Fruit fly (Drosophila melanogaster) whole organism, embryonic: Measurements from ENCODE around the gene CG10467.

Experiments used
- Aef1 ChIP-seq: fragments of 200-800 bp; sonication (Bioruptor generic); IDR thresholded peaks from 3 replicates; pipeline ENCODE4 v1.3.6; 2022; ENCODE audit warnings: missing biosample characterization, missing genetic modification characterization
- CG10366 ChIP-seq: fragments of 200-800 bp; sonication (Bioruptor generic); IDR thresholded peaks from 2 replicates; pipeline ENCODE4 v1.3.6; 2022; ENCODE audit warnings: missing biosample characterization, missing genetic modification characterization
- CG11085 ChIP-seq: fragments of 200-800 bp; sonication (Bioruptor generic); IDR thresholded peaks from 2 replicates; pipeline ENCODE4 v1.3.6; 2022; ENCODE audit warnings: missing biosample characterization, missing genetic modification characterization
- CG12155 ChIP-seq: fragments of 200-800 bp; sonication (Bioruptor generic); optimal IDR thresholded peaks from 3 replicates; lab custom pipeline; 2016; ENCODE audit warnings: missing biosample characterization, missing genetic modification characterization
- CG12236 ChIP-seq: fragments of 200-800 bp; sonication (Bioruptor generic); optimal IDR thresholded peaks from 2 replicates; lab custom pipeline; 2016; ENCODE audit warnings: missing biosample characterization, missing genetic modification characterization
- CG12299 ChIP-seq: fragments of 200-800 bp; sonication (Bioruptor generic); optimal IDR thresholded peaks from 2 replicates; lab custom pipeline; 2018; ENCODE audit warnings: missing biosample characterization, mild to moderate bottlenecking, missing genetic modification characterization
- CG12391 ChIP-seq: fragments of 200-800 bp; sonication (Bioruptor generic); optimal IDR thresholded peaks from 3 replicates; lab custom pipeline; 2018; ENCODE audit warnings: missing biosample characterization, mild to moderate bottlenecking, missing genetic modification characterization, moderate library complexity
- CG12942 ChIP-seq: fragments of 200-800 bp; sonication (Bioruptor generic); optimal IDR thresholded peaks from 3 replicates; lab custom pipeline; 2016; ENCODE audit warnings: missing biosample characterization, missing genetic modification characterization
- CG13287 ChIP-seq: fragments of 200-800 bp; sonication (Bioruptor generic); IDR thresholded peaks from 2 replicates; pipeline ENCODE4 v1.3.6; 2022; ENCODE audit warnings: missing biosample characterization, missing genetic modification characterization; ENCODE audit not compliant: partially characterized antibody
- CG15269 ChIP-seq: fragments of 200-800 bp; sonication (Bioruptor generic); optimal IDR thresholded peaks from 2 replicates; lab custom pipeline; 2018; ENCODE audit warnings: missing biosample characterization, mild to moderate bottlenecking, missing genetic modification characterization, moderate library complexity
- CG17186 ChIP-seq: fragments of 200-800 bp; sonication (Bioruptor generic); optimal IDR thresholded peaks from 3 replicates; lab custom pipeline; 2017; ENCODE audit warnings: missing biosample characterization, missing genetic modification reagents, missing genetic modification characterization
- CG17328 ChIP-seq: fragments of 200-800 bp; sonication (Bioruptor generic); IDR thresholded peaks from 2 replicates; pipeline ENCODE4 v1.3.6; 2022; ENCODE audit warnings: missing biosample characterization, missing genetic modification characterization
- CG17829 ChIP-seq: fragments of 200-800 bp; optimal IDR thresholded peaks from 2 replicates; lab custom pipeline; 2019; ENCODE audit warnings: missing biosample characterization, mild to moderate bottlenecking, missing genetic modification characterization, moderate library complexity
- CG2678 ChIP-seq: fragments of 200-800 bp; sonication (Bioruptor generic); optimal IDR thresholded peaks from 3 replicates; lab custom pipeline; 2019; ENCODE audit warnings: missing biosample characterization, mild to moderate bottlenecking, missing genetic modification characterization, moderate library complexity
- CG32767 ChIP-seq: fragments of 200-800 bp; sonication (Bioruptor generic); IDR thresholded peaks from 2 replicates; pipeline ENCODE4 v1.3.6; 2022; ENCODE audit warnings: missing biosample characterization, missing genetic modification characterization
- CG33557 ChIP-seq: fragments of 200-800 bp; sonication (Bioruptor generic); optimal IDR thresholded peaks from 2 replicates; lab custom pipeline; 2019; ENCODE audit warnings: missing biosample characterization, mild to moderate bottlenecking, missing genetic modification characterization, moderate library complexity
- CG34376 ChIP-seq: fragments of 200-800 bp; sonication (Bioruptor generic); optimal IDR thresholded peaks from 2 replicates; lab custom pipeline; 2018; ENCODE audit warnings: missing biosample characterization, mild to moderate bottlenecking, missing genetic modification characterization
- CG4854 ChIP-seq: fragments of 200-800 bp; sonication (Bioruptor generic); optimal IDR thresholded peaks from 2 replicates; lab custom pipeline; 2016; ENCODE audit warnings: missing biosample characterization, missing genetic modification characterization, inconsistent platforms
- CG6791 ChIP-seq: fragments of 200-800 bp; sonication (Bioruptor generic); IDR thresholded peaks from 3 replicates; pipeline ENCODE4 v1.3.6; 2022; ENCODE audit warnings: missing biosample characterization, missing genetic modification characterization; ENCODE audit not compliant: partially characterized antibody
- CG8944 ChIP-seq: fragments of 200-800 bp; sonication (Bioruptor generic); optimal IDR thresholded peaks from 3 replicates; lab custom pipeline; 2016; ENCODE audit warnings: missing biosample characterization, missing genetic modification characterization
- CTCF ChIP-seq: fragments of 200-800 bp; sonication (Bioruptor generic); optimal IDR thresholded peaks from 2 replicates; lab custom pipeline; 2017; ENCODE audit warnings: missing biosample characterization, mild to moderate bottlenecking, missing genetic modification characterization, moderate library complexity
- D19B ChIP-seq: fragments of 200-800 bp; sonication (Bioruptor generic); optimal IDR thresholded peaks from 2 replicates; lab custom pipeline; 2017; ENCODE audit warnings: missing biosample characterization, mild to moderate bottlenecking, missing genetic modification characterization
- Dll ChIP-seq: fragments of 200-800 bp; sonication (Bioruptor generic); IDR thresholded peaks from 4 replicates; pipeline ENCODE4 v1.3.6; 2022; ENCODE audit warnings: missing biosample characterization, missing genetic modification characterization; ENCODE audit not compliant: partially characterized antibody
- E2f2 ChIP-seq: fragments of 200-800 bp; sonication (Bioruptor generic); IDR thresholded peaks from 2 replicates; pipeline ENCODE4 v1.3.6; 2022; ENCODE audit warnings: missing biosample characterization, missing genetic modification characterization
- Ets65A ChIP-seq: fragments of 200-800 bp; sonication (Bioruptor generic); peaks from one replicate; lab custom pipeline; 2016; ENCODE audit warnings: missing biosample characterization, missing genetic modification characterization
- Ets97D ChIP-seq: fragments of 200-800 bp; sonication (Bioruptor generic); optimal IDR thresholded peaks from 3 replicates; lab custom pipeline; 2016; ENCODE audit warnings: missing biosample characterization, missing genetic modification characterization
- HmgD ChIP-seq: fragments of 200-800 bp; sonication (Bioruptor generic); optimal IDR thresholded peaks from 3 replicates; lab custom pipeline; 2016; ENCODE audit warnings: missing biosample characterization, missing genetic modification characterization
- Hr51 ChIP-seq, 2 experiments: fragments of 200-800 bp; sonication (Bioruptor generic); optimal IDR thresholded peaks; 2 replicates in 1 of 2; 3 replicates in 1 of 2; lab custom pipeline; 2016 to 2018; ENCODE audit warnings: missing biosample characterization in 2 of 2, missing genetic modification characterization in 2 of 2, mild to moderate bottlenecking in 1 of 2, moderate library complexity in 1 of 2
- Myb ChIP-seq: fragments of 200-800 bp; sonication (Bioruptor generic); optimal IDR thresholded peaks from 2 replicates; lab custom pipeline; 2016; ENCODE audit warnings: missing biosample characterization, missing genetic modification characterization
- Spps ChIP-seq: fragments of 200-800 bp; sonication (Bioruptor generic); optimal IDR thresholded peaks from 2 replicates; lab custom pipeline; 2018; ENCODE audit warnings: missing biosample characterization, mild to moderate bottlenecking, missing genetic modification characterization
- Stat92E ChIP-seq, 3 experiments: fragments of >200 bp in 2 of 3; fragments of 200-800 bp in 1 of 3; sonication (Bioruptor generic) in 1 of 3; optimal IDR thresholded peaks; 2 replicates each; lab custom pipeline; 2017 to 2019; ENCODE audit warnings: missing biosample characterization in 3 of 3, missing genetic modification characterization in 3 of 3, mild to moderate bottlenecking in 1 of 3, moderate library complexity in 1 of 3
- Usf ChIP-seq: fragments of 200-800 bp; sonication (Bioruptor generic); optimal IDR thresholded peaks from 2 replicates; lab custom pipeline; 2017; ENCODE audit warnings: missing genotype, missing biosample characterization, missing genetic modification characterization
- aop ChIP-seq: fragments of 200-800 bp; sonication (Bioruptor generic); IDR thresholded peaks from 2 replicates; pipeline ENCODE4 v1.3.6; 2022; ENCODE audit warnings: missing biosample characterization, missing genetic modification characterization
- cas ChIP-seq: fragments of 200-800 bp; sonication (Bioruptor generic); IDR thresholded peaks from 2 replicates; pipeline ENCODE4 v1.3.6; 2022; ENCODE audit warnings: missing biosample characterization, missing genetic modification characterization
- croc ChIP-seq: fragments of 200-800 bp; sonication (Bioruptor generic); conservative IDR thresholded peaks from 3 replicates; pipeline ENCODE4 v1.3.6; 2022; ENCODE audit warnings: missing biosample characterization, missing genetic modification characterization
- esg ChIP-seq: fragments of 200-800 bp; sonication (Bioruptor generic); conservative IDR thresholded peaks from 2 replicates; pipeline ENCODE4 v1.3.6; 2022; ENCODE audit warnings: missing biosample characterization, missing genetic modification characterization
- eyg ChIP-seq: fragments of 200-800 bp; sonication (Bioruptor generic); optimal IDR thresholded peaks from 3 replicates; lab custom pipeline; 2016; ENCODE audit warnings: missing biosample characterization, missing genetic modification characterization
- fd96Cb ChIP-seq: fragments of 200-800 bp; sonication (Bioruptor generic); optimal IDR thresholded peaks from 2 replicates; lab custom pipeline; 2018; ENCODE audit warnings: missing biosample characterization, mild to moderate bottlenecking, missing genetic modification characterization, moderate library complexity
- her ChIP-seq: fragments of 200-800 bp; sonication (Bioruptor generic); optimal IDR thresholded peaks from 2 replicates; lab custom pipeline; 2016; ENCODE audit warnings: missing biosample characterization, missing genetic modification characterization
- klu ChIP-seq: fragments of 200-800 bp; sonication (Bioruptor generic); IDR thresholded peaks from 2 replicates; pipeline ENCODE4 v1.3.6; 2022; ENCODE audit warnings: missing biosample characterization, missing genetic modification characterization
- onecut ChIP-seq: fragments of 200-800 bp; sonication (Bioruptor generic); IDR thresholded peaks from 2 replicates; pipeline ENCODE4 v1.3.6; 2022; ENCODE audit warnings: missing biosample characterization, missing genetic modification characterization
- pan ChIP-seq, 4 experiments: fragments of >200 bp in 3 of 4; fragments of 200-800 bp in 1 of 4; sonication (Bioruptor generic) in 1 of 4; optimal IDR thresholded peaks in 3 of 4; IDR thresholded peaks in 1 of 4; 2 replicates each; pipeline versions ENCODE4 v1.3.6 to Lab custom; 2017 to 2022; ENCODE audit warnings: missing biosample characterization in 2 of 4, missing genetic modification characterization in 2 of 4, mixed read lengths in 1 of 4
- phol ChIP-seq: fragments of 200-800 bp; sonication (Bioruptor generic); optimal IDR thresholded peaks from 3 replicates; lab custom pipeline; 2018; ENCODE audit warnings: missing biosample characterization, mild to moderate bottlenecking, missing genetic modification characterization, moderate library complexity
- salm ChIP-seq: fragments of 200-800 bp; sonication (Bioruptor generic); optimal IDR thresholded peaks from 2 replicates; lab custom pipeline; 2018; ENCODE audit warnings: missing biosample characterization, mild to moderate bottlenecking, missing genetic modification characterization
- shn ChIP-seq: fragments of 200-800 bp; sonication (Bioruptor generic); optimal IDR thresholded peaks from 3 replicates; lab custom pipeline; 2016; ENCODE audit warnings: missing biosample characterization, missing genetic modification characterization
- tin ChIP-seq: fragments of 200-800 bp; sonication (Bioruptor generic); optimal IDR thresholded peaks from 3 replicates; lab custom pipeline; 2016; ENCODE audit warnings: missing biosample characterization, missing genetic modification characterization
- unc-4 ChIP-seq: fragments of 200-800 bp; sonication (Bioruptor generic); IDR thresholded peaks from 2 replicates; pipeline ENCODE4 v1.3.6; 2022; ENCODE audit warnings: missing biosample characterization, missing genetic modification characterization; ENCODE audit not compliant: partially characterized antibody
- zen ChIP-seq: fragments of 200-800 bp; sonication (Bioruptor generic); optimal IDR thresholded peaks from 3 replicates; lab custom pipeline; 2018; ENCODE audit warnings: missing biosample characterization, mild to moderate bottlenecking, missing genetic modification characterization, moderate library complexity
- zfh1 ChIP-seq: fragments of 200-800 bp; sonication (Bioruptor generic); IDR thresholded peaks from 3 replicates; pipeline ENCODE4 v1.3.6; 2022; ENCODE audit warnings: missing biosample characterization, missing genetic modification characterization

Gene CG10467

dm6 chr3L:6071454-6072189 is 22.9 kb downstream of the CG10467 start, which contains the start of gene CG6602 (continued):
- TF ChIP-seq CG17328 (peak; percentile 81), Stat92E (GFP tag; optimal IDR thresholded peaks at IDR 0.05; lab: Kevin White, UChicago) (no peak), Ets65A (GFP tag; lab: Kevin White, UChicago) (peak; percentile 97), Ets97D (peak; percentile 99), HmgD (no peak), aop (GFP tag; lab: Robert Waterston, UW) (no peak), unc-4 (GFP tag; lab: Robert Waterston, UW) (no peak), CG12942 (GFP tag; lab: Kevin White, UChicago) (peak; percentile 28), eyg (GFP tag; lab: Kevin White, UChicago) (peak; percentile 45), CG10366 (GFP tag; lab: Robert Waterston, UW) (peak; percentile 71), pan (optimal IDR thresholded peaks at IDR 0.05; lab: Kevin White, UChicago) (no peak), pan (GFP tag; optimal IDR thresholded peaks at IDR 0.05 in 1 of 2, IDR thresholded peaks at IDR 0.05 in 1 of 2) (peak in 1 of 2 experiments; percentile 88), zfh1 (GFP tag; lab: Robert Waterston, UW) (peak; percentile 79), CG12155 (peak; percentile 29), CG12299 (tag; lab: Kevin White, UChicago) (no peak), shn (GFP tag; lab: Kevin White, UChicago) (peak; percentile 37), CG34376 (peak; percentile 59), CG13287 (GFP tag; lab: Robert Waterston, UW) (no peak), CG12391 (peak; percentile 52), croc (GFP tag; lab: Robert Waterston, UW) (peak; percentile 30; the same call in 2 of the 3 replicates), fd96Cb (peak; percentile 57), Hr51 (GFP tag; optimal IDR thresholded peaks at IDR 0.05; lab: Kevin White, UChicago) (peak; percentile 12 to 18), onecut (GFP tag; lab: Robert Waterston, UW) (peak; percentile 66), zen (tag; lab: Kevin White, UChicago) (peak; percentile 71), phol (tag; lab: Kevin White, UChicago) (peak; percentile 82), D19B (GFP tag; lab: Kevin White, UChicago) (peak; percentile 69), esg (GFP tag; lab: Robert Waterston, UW) (peak; percentile 29; the same call in 1 of the 2 replicates), Dll (GFP tag; lab: Robert Waterston, UW) (no peak), CG15269 (peak; percentile 38), CG6791 (GFP tag; lab: Robert Waterston, UW) (no peak), salm (tag; lab: Kevin White, UChicago) (no peak), her (GFP tag; lab: Kevin White, UChicago) (no peak), CG17186 (no peak), CG33557 (GFP tag; lab: Kevin White, UChicago) (peak; percentile 33), CG12236 (GFP tag; lab: Kevin White, UChicago) (no peak), Usf (GFP tag; lab: Kevin White, UChicago) (peak; percentile 67), CG32767 (GFP tag; lab: Robert Waterston, UW) (no peak), Spps (no peak), CG8944 (GFP tag; lab: Kevin White, UChicago) (no peak), Myb (GFP tag; lab: Kevin White, UChicago) (peak; percentile 8), cas (GFP tag; lab: Robert Waterston, UW) (peak; percentile 69), E2f2 (GFP tag; lab: Robert Waterston, UW) (peak; percentile 47), klu (GFP tag; lab: Robert Waterston, UW) (0 out of 2 replicates have a peak, but pooled peaks have one; percentile 32), Aef1 (GFP tag; lab: Robert Waterston, UW) (peak; percentile 69; the same call in 2 of the 3 replicates), CG4854 (GFP tag; lab: Kevin White, UChicago) (peak; percentile 35), CG11085 (GFP tag; lab: Robert Waterston, UW) (peak; percentile 87), CTCF (GFP tag; lab: Kevin White, UChicago) (peak; percentile 83), CG17829 (tag; lab: Kevin White, UChicago) (peak; percentile 39), CG2678 (tag; lab: Kevin White, UChicago) (no peak), tin (peak; percentile 58)
